Worm (Caenorhabditis elegans): Measurements from ENCODE around the gene pyc-1.

DNA sequence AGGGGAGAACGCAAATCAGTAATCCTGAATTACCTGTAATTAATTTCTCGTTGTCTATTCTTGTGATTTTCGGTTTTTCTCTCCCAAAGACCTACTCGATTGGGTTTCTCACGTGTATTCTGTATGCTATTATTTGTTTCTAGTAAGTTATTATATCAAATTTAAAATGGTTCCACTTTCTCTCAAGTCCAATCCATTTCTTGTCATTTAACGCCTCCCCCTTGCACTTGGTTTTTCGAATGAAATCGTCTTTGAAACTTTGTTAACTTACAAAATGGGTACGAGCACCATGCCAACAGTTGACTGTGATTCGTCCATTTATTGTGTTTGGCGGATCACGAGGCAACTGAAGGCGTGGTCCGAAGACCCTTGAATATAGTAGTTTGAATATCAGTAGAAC is 52.7 kb downstream of the pyc-1 start:
- no peak for TF ChIP-seq him-1 (tag; optimal IDR thresholded peaks at IDR 0.05)
- no peak for TF ChIP-seq W03F9.2 (tag; optimal IDR thresholded peaks at IDR 0.05)
- no peak for TF ChIP-seq dao-5 (tag; optimal IDR thresholded peaks at IDR 0.05)
